Fruit fly (Drosophila melanogaster) whole organism, embryonic: Measurements from ENCODE around the gene Nmt.

ENCODE experiments used
- CG12236 ChIP-seq: fragments of 200-800 bp; sonication (Bioruptor generic); optimal IDR thresholded peaks from 2 replicates; lab custom pipeline; 2016; ENCODE audit warnings: missing biosample characterization, missing genetic modification characterization
- CG7556 ChIP-seq: fragments of 200-800 bp; sonication (Bioruptor generic); optimal IDR thresholded peaks from 2 replicates; lab custom pipeline; 2017; ENCODE audit warnings: missing biosample characterization, mild to moderate bottlenecking, missing genetic modification characterization
- CG7987 ChIP-seq: fragments of 200-800 bp; sonication (Bioruptor generic); optimal IDR thresholded peaks from 2 replicates; lab custom pipeline; 2018; ENCODE audit warnings: missing biosample characterization, mild to moderate bottlenecking, missing genetic modification characterization, moderate library complexity
- CG8944 ChIP-seq: fragments of 200-800 bp; sonication (Bioruptor generic); optimal IDR thresholded peaks from 3 replicates; lab custom pipeline; 2016; ENCODE audit warnings: missing biosample characterization, missing genetic modification characterization
- Eip74EF ChIP-seq, 2 experiments: fragments of 200-800 bp in 1 of 2; fragments of >200 bp in 1 of 2; sonication (Bioruptor generic) in 1 of 2; optimal IDR thresholded peaks; 2 replicates each; lab custom pipeline; 2017 to 2019; ENCODE audit warnings: missing biosample characterization in 2 of 2, missing genetic modification characterization in 2 of 2, mild to moderate bottlenecking in 1 of 2, moderate library complexity in 1 of 2
- Ets97D ChIP-seq: fragments of 200-800 bp; sonication (Bioruptor generic); optimal IDR thresholded peaks from 3 replicates; lab custom pipeline; 2016; ENCODE audit warnings: missing biosample characterization, missing genetic modification characterization
- Lhr ChIP-seq: fragments of 200-800 bp; sonication (Bioruptor generic); optimal IDR thresholded peaks from 3 replicates; lab custom pipeline; 2017; ENCODE audit warnings: mild to moderate bottlenecking, missing biosample characterization, missing genetic modification reagents, missing genetic modification characterization
- Lim3 ChIP-seq: fragments of 200-800 bp; sonication (Bioruptor generic); IDR thresholded peaks from 2 replicates; pipeline ENCODE4 v1.3.6; 2022; ENCODE audit warnings: missing biosample characterization, missing genetic modification characterization
- PHDP ChIP-seq: fragments of 200-800 bp; sonication (Bioruptor generic); optimal IDR thresholded peaks from 3 replicates; lab custom pipeline; 2018; ENCODE audit warnings: missing biosample characterization, mild to moderate bottlenecking, missing genetic modification characterization, moderate library complexity
- Ravus ChIP-seq: fragments of 200-800 bp; sonication (Bioruptor generic); IDR thresholded peaks from 2 replicates; pipeline ENCODE4 v1.3.6; 2022; ENCODE audit warnings: missing biosample characterization, missing genetic modification characterization
- cato ChIP-seq: fragments of 200-800 bp; sonication (Bioruptor generic); optimal IDR thresholded peaks from 2 replicates; lab custom pipeline; 2016; ENCODE audit warnings: missing biosample characterization, missing genetic modification characterization, borderline replicate concordance
- mirr ChIP-seq: fragments of 200-800 bp; sonication (Bioruptor generic); optimal IDR thresholded peaks from 3 replicates; lab custom pipeline; 2018; ENCODE audit warnings: missing biosample characterization, mild to moderate bottlenecking, missing genetic modification characterization
- peb ChIP-seq: fragments of 200-800 bp; sonication (Bioruptor generic); IDR thresholded peaks from 2 replicates; pipeline ENCODE4 v1.3.6; 2022; ENCODE audit warnings: missing biosample characterization, missing genetic modification characterization

DNA sequence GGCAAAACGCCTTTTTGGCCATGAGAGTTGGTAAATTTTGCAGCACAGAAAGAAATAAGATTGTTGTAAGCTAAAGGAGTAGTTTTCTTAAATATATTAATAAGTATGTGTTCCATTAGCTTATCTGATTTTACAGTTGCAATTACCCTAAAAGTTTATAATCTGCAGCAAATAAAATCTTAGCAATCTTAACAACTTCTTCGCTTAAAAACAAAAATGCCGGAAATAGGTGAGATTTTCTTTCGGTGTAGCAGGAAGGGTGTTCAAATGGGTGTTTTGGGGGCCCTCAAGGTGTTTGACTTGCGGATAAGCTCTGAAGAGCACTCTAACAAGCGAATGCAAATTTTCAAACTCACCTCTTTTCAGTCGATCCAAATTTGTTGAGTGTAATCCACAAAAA, 27.4 kb downstream of the Nmt start:
- TF ChIP-seq PHDP (tag; lab: Kevin White, UChicago), result no peak
- no peak for TF ChIP-seq Ets97D
- TF ChIP-seq mirr (GFP tag; lab: Kevin White, UChicago), result no peak
- no peak for TF ChIP-seq Eip74EF (GFP tag; optimal IDR thresholded peaks at IDR 0.05; lab: Kevin White, UChicago)
- no peak for TF ChIP-seq Ravus
- TF ChIP-seq CG7987 (GFP tag; lab: Kevin White, UChicago), result no peak
- TF ChIP-seq peb (GFP tag; lab: Robert Waterston, UW), result no peak
- no peak for TF ChIP-seq CG7556
- no peak for TF ChIP-seq cato (GFP tag; lab: Kevin White, UChicago)
- no peak for TF ChIP-seq Lhr (GFP tag; lab: Kevin White, UChicago)
- no peak for TF ChIP-seq CG12236 (GFP tag; lab: Kevin White, UChicago)
- no peak for TF ChIP-seq Lim3 (GFP tag; lab: Robert Waterston, UW)
- TF ChIP-seq CG8944 (GFP tag; lab: Kevin White, UChicago), result no peak
